Fruit fly (Drosophila melanogaster): ENCODE data around the gene CG13692.
A peak's percentile ranks its signal among the peaks of the same experiment; 100 is the strongest.

The CG13692 gene

dm6 chr2L:441927-442691 is 20.5 kb downstream of the CG13692 start (continued):
- TF ChIP-seq CG18476 (GFP tag; optimal IDR thresholded peaks at IDR 0.05) (peak; percentile 53), oc (tag; optimal IDR thresholded peaks at IDR 0.05) (peak; percentile 85), CG9797 (GFP tag; optimal IDR thresholded peaks at IDR 0.05) (peak; percentile 17), CG12219 (GFP tag; optimal IDR thresholded peaks at IDR 0.05) (peak; percentile 78), sd (tag; optimal IDR thresholded peaks at IDR 0.05) (peak; percentile 98), Med (GFP tag) (peak; percentile 94), CG3407 (GFP tag; optimal IDR thresholded peaks at IDR 0.05) (peak; percentile 81), nmo (GFP tag; optimal IDR thresholded peaks at IDR 0.05) (peak; percentile 82), Spps (tag; optimal IDR thresholded peaks at IDR 0.05) (peak; percentile 81), Deaf1 (tag; optimal IDR thresholded peaks at IDR 0.05) (peak; percentile 24), CG3163 (GFP tag; optimal IDR thresholded peaks at IDR 0.05) (peak; percentile 63), CG7963 (GFP tag; IDR thresholded peaks at IDR 0.05; ENCODE audit: partially characterized antibody) (no peak), lab (GFP tag; optimal IDR thresholded peaks at IDR 0.05) (peak; percentile 65), CG1024 (GFP tag; IDR thresholded peaks at IDR 0.05) (peak; percentile 84), CG10147 (GFP tag; optimal IDR thresholded peaks at IDR 0.05) (no peak), ap (GFP tag; IDR thresholded peaks at IDR 0.05) (peak; percentile 80), CG15269 (tag; optimal IDR thresholded peaks at IDR 0.05) (no peak), peb (GFP tag; IDR thresholded peaks at IDR 0.05) (peak; percentile 82), unc-4 (GFP tag; IDR thresholded peaks at IDR 0.05; ENCODE audit: partially characterized antibody) (no peak), CG6654 (GFP tag; optimal IDR thresholded peaks at IDR 0.05) (peak; percentile 42), CG10321 (GFP tag; IDR thresholded peaks at IDR 0.05) (no peak; the same call in 1 of the 2 replicates), jigr1 (GFP tag; IDR thresholded peaks at IDR 0.05) (peak; percentile 64; the same call in 1 of the 3 replicates), CG14667 (GFP tag; IDR thresholded peaks at IDR 0.05) (peak; percentile 82), H15 (GFP tag; IDR thresholded peaks at IDR 0.05) (peak; percentile 86), wdn (GFP tag; IDR thresholded peaks at IDR 0.05) (peak; percentile 27; the same call in 1 of the 2 replicates), nau (GFP tag; optimal IDR thresholded peaks at IDR 0.05) (no peak), Ptx1 (GFP tag; IDR thresholded peaks at IDR 0.05) (peak; percentile 83), CG3995 (GFP tag; optimal IDR thresholded peaks at IDR 0.05) (no peak), Tbp (GFP tag; optimal IDR thresholded peaks at IDR 0.05) (no peak), lilli (GFP tag; optimal IDR thresholded peaks at IDR 0.05) (peak; percentile 74), sim (GFP tag; IDR thresholded peaks at IDR 0.05) (peak; percentile 70), CG9609 (GFP tag; optimal IDR thresholded peaks at IDR 0.05) (peak; percentile 85), NFAT (GFP tag; IDR thresholded peaks at IDR 0.05) (no peak), lmd (GFP tag; IDR thresholded peaks at IDR 0.05) (peak; percentile 77), CG43689 (GFP tag; IDR thresholded peaks at IDR 0.05) (peak; percentile 28; the same call in 1 of the 2 replicates), CG11085 (GFP tag; IDR thresholded peaks at IDR 0.05) (peak; percentile 7; the same call in 1 of the 2 replicates), aop (GFP tag; IDR thresholded peaks at IDR 0.05) (peak; percentile 74), CG13775 (GFP tag; optimal IDR thresholded peaks at IDR 0.05) (peak; percentile 59), CG7357 (GFP tag; IDR thresholded peaks at IDR 0.05) (peak; percentile 75; the same call in 1 of the 3 replicates), CG3281 (GFP tag; optimal IDR thresholded peaks at IDR 0.05) (no peak), Sin3A (optimal IDR thresholded peaks at IDR 0.05) (no peak), knrl (GFP tag; IDR thresholded peaks at IDR 0.05; ENCODE audit: partially characterized antibody) (no peak), CG8281 (tag; optimal IDR thresholded peaks at IDR 0.05) (peak; percentile 47), en (GFP tag; optimal IDR thresholded peaks at IDR 0.05) (peak; percentile 61), Dip2 (GFP tag; IDR thresholded peaks at IDR 0.05) (no peak; the same call in 1 of the 2 replicates), E2f1 (GFP tag; IDR thresholded peaks at IDR 0.05) (peak; percentile 79), Nf-YB (GFP tag; optimal IDR thresholded peaks at IDR 0.05) (peak; percentile 45), Max (GFP tag; optimal IDR thresholded peaks at IDR 0.05) (peak; percentile 31), CG31365 (tag; optimal IDR thresholded peaks at IDR 0.05) (peak; percentile 48), row (GFP tag; IDR thresholded peaks at IDR 0.05) (peak; percentile 83)

All from whole organism, embryonic.